Worm (Caenorhabditis elegans): ENCODE data around the gene ttc-36.

The ttc-36 gene

DNA sequence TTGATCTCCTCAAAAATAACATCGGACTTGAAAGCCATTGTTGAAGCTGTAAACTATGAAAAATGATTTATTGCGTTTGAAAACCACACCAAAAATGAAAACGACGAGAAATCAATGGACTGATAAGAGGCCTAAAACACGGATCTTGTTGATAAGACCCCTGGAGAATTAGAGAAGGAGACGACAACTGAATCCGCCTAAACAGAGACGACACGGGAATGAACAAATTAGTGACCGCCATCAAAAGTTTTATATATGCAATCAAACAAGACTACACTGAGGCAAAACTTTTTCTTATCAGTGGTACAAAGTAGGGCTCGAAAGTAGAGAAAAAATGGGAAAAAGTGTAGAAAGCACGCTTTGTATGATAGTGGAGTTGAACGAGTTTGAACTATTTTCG, 28.9 kb upstream of the ttc-36 start, which contains the start of gene nlt-1 (continued):
- TF ChIP-seq nhr-77 (tag; optimal IDR thresholded peaks at IDR 0.05): peak; percentile 93
- peak; percentile 13 for TF ChIP-seq mes-2 (tag; optimal IDR thresholded peaks at IDR 0.05; ENCODE audit: poor library complexity, severe bottlenecking)
- TF ChIP-seq pqm-1 (tag; optimal IDR thresholded peaks at IDR 0.05): peak; percentile 91
- peak; percentile 98 for TF ChIP-seq php-3 (GFP tag; IDR thresholded peaks at IDR 0.05)
- TF ChIP-seq daf-16 (GFP tag; optimal IDR thresholded peaks at IDR 0.05): no peak
- peak; percentile 89 for TF ChIP-seq daf-16 (tag; optimal IDR thresholded peaks at IDR 0.05)
- TF ChIP-seq Y5F2A.4 (GFP tag; optimal IDR thresholded peaks at IDR 0.05): no peak
- no peak for TF ChIP-seq ceh-28 (tag; optimal IDR thresholded peaks at IDR 0.05)
- TF ChIP-seq F26F4.8 (GFP tag; conservative IDR thresholded peaks at IDR 0.05): no peak
- peak; percentile 28 for TF ChIP-seq nhr-11 (tag; optimal IDR thresholded peaks at IDR 0.05)
- TF ChIP-seq mep-1 (tag; optimal IDR thresholded peaks at IDR 0.05): peak; percentile 44
- TF ChIP-seq nhr-76 (tag; optimal IDR thresholded peaks at IDR 0.05): no peak
- no peak for TF ChIP-seq lin-29 (GFP tag; IDR thresholded peaks at IDR 0.05)
- no peak for TF ChIP-seq gei-8 (GFP tag; optimal IDR thresholded peaks at IDR 0.05)
- peak; percentile 86 for TF ChIP-seq hlh-11 (tag; optimal IDR thresholded peaks at IDR 0.05)
- no peak for TF ChIP-seq unc-130 (GFP tag; optimal IDR thresholded peaks at IDR 0.05)
- TF ChIP-seq snpc-4 (tag; optimal IDR thresholded peaks at IDR 0.05): no peak
- no peak for TF ChIP-seq ces-1 (GFP tag; optimal IDR thresholded peaks at IDR 0.05)
- TF ChIP-seq mxl-2 (GFP tag; conservative IDR thresholded peaks at IDR 0.05): no peak
- no peak for TF ChIP-seq ztf-7 (tag; optimal IDR thresholded peaks at IDR 0.05)
- TF ChIP-seq madf-9 (GFP tag; conservative IDR thresholded peaks at IDR 0.05): no peak
- no peak for TF ChIP-seq nhr-25 (tag; optimal IDR thresholded peaks at IDR 0.05; ENCODE audit: borderline replicate concordance, insufficient read depth)
- peak; percentile 57 for TF ChIP-seq nhr-10 (tag; optimal IDR thresholded peaks at IDR 0.05)
- TF ChIP-seq tra-1 (GFP tag; IDR thresholded peaks at IDR 0.05): peak; percentile 72; the same call in 1 of the 2 replicates
- no peak for TF ChIP-seq madf-5 (GFP tag; IDR thresholded peaks at IDR 0.05)
- no peak for TF ChIP-seq zip-2 (tag; optimal IDR thresholded peaks at IDR 0.05)
- no peak for TF ChIP-seq F49E8.2 (tag; optimal IDR thresholded peaks at IDR 0.05; ENCODE audit: borderline replicate concordance)
- no peak for TF ChIP-seq T26A8.4 (GFP tag; IDR thresholded peaks at IDR 0.05)
- peak in 1 of 2 experiments; percentile 55 for TF ChIP-seq mdl-1 (tag; optimal IDR thresholded peaks at IDR 0.05)
- no peak for TF ChIP-seq tag-97 (GFP tag; IDR thresholded peaks at IDR 0.05)
- no peak for TF ChIP-seq spr-3 (GFP tag; optimal IDR thresholded peaks at IDR 0.05)
- TF ChIP-seq snpc-1.2 (GFP tag; IDR thresholded peaks at IDR 0.05): no peak
- TF ChIP-seq T20F7.1 (GFP tag; optimal IDR thresholded peaks at IDR 0.05): peak; percentile 43
- peak; percentile 55 for TF ChIP-seq nhr-102 (tag; optimal IDR thresholded peaks at IDR 0.05)
- TF ChIP-seq dve-1 (tag; optimal IDR thresholded peaks at IDR 0.05; ENCODE audit: insufficient read depth): peak; percentile 81
- 0 out of 2 replicates have a peak, but pooled peaks have one; percentile 44 for TF ChIP-seq lin-1 (GFP tag; IDR thresholded peaks at IDR 0.05)
- TF ChIP-seq daf-19 (GFP tag; conservative IDR thresholded peaks at IDR 0.05): no peak

DNA sequence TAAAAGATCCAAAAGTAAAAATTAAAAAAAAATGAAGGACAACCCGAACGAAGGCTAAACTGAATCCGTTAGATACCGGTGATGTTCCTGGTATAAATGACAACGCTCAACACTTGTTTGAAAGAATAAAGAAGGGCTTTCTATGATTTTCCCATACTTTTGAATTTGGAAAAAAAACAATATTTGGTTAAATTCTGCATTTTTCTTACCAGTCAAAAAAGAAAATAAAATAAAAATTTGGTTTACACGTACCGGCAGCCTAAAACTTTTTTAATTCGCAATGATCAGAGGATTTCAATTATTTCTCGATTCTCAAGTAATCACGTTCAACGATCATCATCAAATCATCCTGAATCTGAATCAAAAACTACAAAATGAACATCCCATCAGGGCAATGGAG, 28.4 kb upstream of the ttc-36 start, which contains the start of gene ZK892.3:
ZK892.3 (plus strand) TSS at position 301 of the 400 bp plus-strand sequence.
- TF ChIP-seq unc-62 (GFP tag; optimal IDR thresholded peaks at IDR 0.05 in 1 of 2) (peak in 1 of 2 experiments; percentile 7), unc-62 (tag; optimal IDR thresholded peaks at IDR 0.05) (no peak), nhr-42 (GFP tag; IDR thresholded peaks at IDR 0.05) (no peak), snpc-1.2 (GFP tag; IDR thresholded peaks at IDR 0.05) (no peak), fkh-10 (GFP tag; optimal IDR thresholded peaks at IDR 0.05) (no peak), ztf-7 (tag; optimal IDR thresholded peaks at IDR 0.05) (no peak), lsy-2 (tag; optimal IDR thresholded peaks at IDR 0.05) (no peak), nhr-102 (tag; optimal IDR thresholded peaks at IDR 0.05) (no peak)

Data from whole organism, L4 larva.